Fruit fly (Drosophila melanogaster) whole organism, wandering third instar larva: ENCODE results near the gene Ptpmeg2.

Source experiments
- CG32264 ChIP-seq: fragments of 200-800 bp; sonication (Bioruptor generic); optimal IDR thresholded peaks from 2 replicates; lab custom pipeline; 2016; ENCODE audit warnings: missing biosample characterization, missing genetic modification characterization
- Dfd ChIP-seq: fragments of >200 bp; optimal IDR thresholded peaks from 2 replicates; lab custom pipeline; 2017; ENCODE audit warnings: missing biosample characterization, missing genetic modification characterization
- Hr78 ChIP-seq: fragments of >200 bp; optimal IDR thresholded peaks from 2 replicates; lab custom pipeline; 2017; ENCODE audit warnings: missing biosample characterization, missing genetic modification characterization
- N ChIP-seq: fragments of >200 bp; optimal IDR thresholded peaks from 2 replicates; lab custom pipeline; 2018; ENCODE audit warnings: missing biosample characterization, missing external identifiers, missing genetic modification characterization
- br ChIP-seq: fragments of 200-800 bp; sonication (Bioruptor generic); optimal IDR thresholded peaks from 2 replicates; lab custom pipeline; 2016; ENCODE audit warnings: missing biosample characterization, missing genetic modification characterization
- brk ChIP-seq: fragments of 200-800 bp; sonication (Bioruptor generic); optimal IDR thresholded peaks from 2 replicates; lab custom pipeline; 2016; ENCODE audit warnings: missing biosample characterization, mild to moderate bottlenecking, missing genetic modification characterization
- dl ChIP-seq, 2 experiments: fragments of 175-275, 200-275 bp in 1 of 2; fragments of 200-275 bp in 1 of 2; sonication (Bioruptor generic); optimal IDR thresholded peaks; lab custom pipeline; 2018; ENCODE audit warnings: mild to moderate bottlenecking in 2 of 2, missing biosample characterization in 2 of 2, missing genetic modification characterization in 2 of 2, moderate library complexity in 2 of 2; ENCODE audit not compliant: partially characterized antibody in 2 of 2, insufficient read depth in 1 of 2
- dmrt93B ChIP-seq: fragments of 200-800 bp; sonication (Bioruptor generic); optimal IDR thresholded peaks from 2 replicates; lab custom pipeline; 2018; ENCODE audit warnings: missing biosample characterization, mild to moderate bottlenecking, missing genetic modification characterization
- h ChIP-seq: fragments of 200-800 bp; sonication (Bioruptor generic); optimal IDR thresholded peaks from 3 replicates; lab custom pipeline; 2016; ENCODE audit warnings: missing biosample characterization, mild to moderate bottlenecking, missing genetic modification characterization
- lola ChIP-seq: fragments of >200 bp; optimal IDR thresholded peaks from 2 replicates; lab custom pipeline; 2017; ENCODE audit warnings: missing biosample characterization, missing genetic modification characterization
- psq ChIP-seq: fragments of 200-800 bp; sonication (Bioruptor generic); optimal IDR thresholded peaks from 3 replicates; lab custom pipeline; 2017; ENCODE audit warnings: missing biosample characterization, mild to moderate bottlenecking, missing genetic modification characterization, moderate library complexity
- usp ChIP-seq: fragments of >200 bp; optimal IDR thresholded peaks from 2 replicates; lab custom pipeline; 2017; ENCODE audit warnings: missing biosample characterization, missing genetic modification characterization

DNA sequence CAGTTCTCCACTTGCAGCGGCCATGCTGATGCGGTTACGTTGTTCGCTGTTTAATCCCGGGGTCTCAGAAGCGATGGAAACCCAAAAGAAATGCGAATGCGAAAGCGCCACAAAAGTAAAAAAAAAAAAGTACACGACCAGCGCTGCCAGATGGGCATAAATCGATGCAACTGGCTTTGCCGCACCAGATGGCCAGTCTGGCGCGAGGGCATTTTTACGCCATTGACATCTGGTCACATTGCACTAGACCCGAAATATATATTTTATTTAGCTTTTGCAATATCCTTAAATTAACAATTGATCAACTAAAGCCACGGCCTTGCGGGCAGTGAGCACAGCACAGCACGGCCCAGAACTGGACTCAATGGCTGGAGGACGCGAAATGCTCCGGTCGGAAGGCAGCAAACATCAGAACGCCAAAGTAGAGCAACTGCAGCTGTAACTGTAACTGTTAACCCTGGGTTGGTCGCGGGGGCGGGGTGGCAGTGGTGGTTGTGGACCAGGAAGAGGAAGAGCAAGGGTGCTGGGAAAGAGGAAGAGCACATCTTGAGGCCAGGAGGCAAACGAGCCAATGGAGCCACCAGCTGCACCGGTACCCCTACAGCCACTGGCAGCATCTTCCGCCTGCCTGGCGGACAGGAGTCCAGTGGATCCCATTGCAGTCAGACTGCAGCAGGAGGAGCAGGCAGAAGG, 50.1 kb downstream of the Ptpmeg2 start, which contains the start of the genes LysRS and Hecw:
- TF ChIP-seq N (GFP tag; lab: Kevin White, UChicago), result no peak
- TF ChIP-seq dl (GFP tag; optimal IDR thresholded peaks at IDR 0.05; lab: Kevin White, UChicago; ENCODE audit: insufficient read depth in 1 of 2, partially characterized antibody in 2 of 2), result no peak
- no peak for TF ChIP-seq Dfd (GFP tag; lab: Kevin White, UChicago)
- TF ChIP-seq dmrt93B, result no peak
- peak; percentile 34 for TF ChIP-seq psq
- TF ChIP-seq CG32264 (GFP tag; lab: Kevin White, UChicago), result no peak
- TF ChIP-seq lola (GFP tag; lab: Kevin White, UChicago), result no peak
- no peak for TF ChIP-seq br (GFP tag; lab: Kevin White, UChicago)
- TF ChIP-seq usp, result no peak
- no peak for TF ChIP-seq brk (GFP tag; lab: Kevin White, UChicago)
- TF ChIP-seq Hr78 (GFP tag; lab: Kevin White, UChicago), result no peak
- TF ChIP-seq h (GFP tag; lab: Kevin White, UChicago), result no peak
